Worm (Caenorhabditis elegans): ENCODE measurements around the gene idpp-4.

idpp-4 gene

ce11 chrII:10288926-10289325 lies 32.3 kb upstream of the idpp-4 start:
- TF ChIP-seq nhr-71 (tag; optimal IDR thresholded peaks at IDR 0.05) (peak; percentile 53), blmp-1 (tag; optimal IDR thresholded peaks at IDR 0.05) (peak; percentile 91), unc-130 (tag; optimal IDR thresholded peaks at IDR 0.05) (peak; percentile 45), rnt-1 (tag; optimal IDR thresholded peaks at IDR 0.05) (peak; percentile 44), lsy-2 (tag; optimal IDR thresholded peaks at IDR 0.05) (peak in 1 of 2 experiments; percentile 1), ceh-8 (GFP tag; optimal IDR thresholded peaks at IDR 0.05) (no peak), elt-3 (tag; optimal IDR thresholded peaks at IDR 0.05) (peak in 1 of 6 experiments; percentile 29), lin-14 (GFP tag; optimal IDR thresholded peaks at IDR 0.05) (peak; percentile 67), nhr-77 (tag; optimal IDR thresholded peaks at IDR 0.05) (no peak), snpc-4 (tag; optimal IDR thresholded peaks at IDR 0.05) (no peak), snu-23 (GFP tag; optimal IDR thresholded peaks at IDR 0.05) (peak; percentile 29), nhr-20 (tag; optimal IDR thresholded peaks at IDR 0.05) (peak; percentile 2)

- no peak for TF ChIP-seq unc-130 (tag; optimal IDR thresholded peaks at IDR 0.05)
- no peak for TF ChIP-seq fos-1 (tag; optimal IDR thresholded peaks at IDR 0.05)
- peak; percentile 77 for TF ChIP-seq nhr-20 (tag; optimal IDR thresholded peaks at IDR 0.05)
- TF ChIP-seq pag-3 (tag; optimal IDR thresholded peaks at IDR 0.05; ENCODE audit: borderline replicate concordance, insufficient read depth), result no peak
- TF ChIP-seq unc-62 (GFP tag; optimal IDR thresholded peaks at IDR 0.05), result no peak
- TF ChIP-seq efl-1 (optimal IDR thresholded peaks at IDR 0.05), result no peak
- no peak for TF ChIP-seq efl-1 (GFP tag; optimal IDR thresholded peaks at IDR 0.05 in 1 of 2)
- TF ChIP-seq vab-15 (tag; optimal IDR thresholded peaks at IDR 0.05), result peak; percentile 23
- TF ChIP-seq nhr-71 (tag; optimal IDR thresholded peaks at IDR 0.05), result peak; percentile 71
- TF ChIP-seq snu-23 (GFP tag; optimal IDR thresholded peaks at IDR 0.05), result peak; percentile 51
- TF ChIP-seq rnt-1 (tag; optimal IDR thresholded peaks at IDR 0.05), result no peak
- peak; percentile 57 for TF ChIP-seq blmp-1 (tag; optimal IDR thresholded peaks at IDR 0.05)
- TF ChIP-seq ceh-63 (GFP tag; optimal IDR thresholded peaks at IDR 0.05), result no peak
- TF ChIP-seq C16A3.4 (tag; optimal IDR thresholded peaks at IDR 0.05), result no peak
- TF ChIP-seq nhr-19 (GFP tag; conservative IDR thresholded peaks at IDR 0.05), result peak; percentile 32; the same call in 1 of the 2 replicates
- no peak for TF ChIP-seq fkh-4 (tag; optimal IDR thresholded peaks at IDR 0.05; ENCODE audit: borderline replicate concordance)
- no peak for TF ChIP-seq ztf-11 (tag; optimal IDR thresholded peaks at IDR 0.05)
- no peak for TF ChIP-seq irx-1 (tag; optimal IDR thresholded peaks at IDR 0.05)
- no peak for TF ChIP-seq zip-4 (GFP tag; optimal IDR thresholded peaks at IDR 0.05)
- TF ChIP-seq nhr-28 (tag; optimal IDR thresholded peaks at IDR 0.05), result no peak
- no peak for TF ChIP-seq nhr-77 (tag; optimal IDR thresholded peaks at IDR 0.05)
- peak; percentile 37 for TF ChIP-seq tbx-2 (tag; optimal IDR thresholded peaks at IDR 0.05)
- no peak for TF ChIP-seq nhr-237 (tag; optimal IDR thresholded peaks at IDR 0.05)
- no peak for TF ChIP-seq ceh-8 (GFP tag; optimal IDR thresholded peaks at IDR 0.05)
- TF ChIP-seq lsy-2 (tag; optimal IDR thresholded peaks at IDR 0.05), result peak in 1 of 2 experiments; percentile 43
- no peak for TF ChIP-seq mab-9 (GFP tag; IDR thresholded peaks at IDR 0.05)
- TF ChIP-seq skn-1 (tag; optimal IDR thresholded peaks at IDR 0.05), result no peak
- no peak for TF ChIP-seq nhr-84 (tag; optimal IDR thresholded peaks at IDR 0.05)
- peak in 1 of 2 experiments; percentile 48 for TF ChIP-seq mdl-1 (tag; optimal IDR thresholded peaks at IDR 0.05)
- no peak for TF ChIP-seq ztf-4 (tag; optimal IDR thresholded peaks at IDR 0.05)
- TF ChIP-seq efl-3 (GFP tag; optimal IDR thresholded peaks at IDR 0.05), result no peak
- TF ChIP-seq sox-4 (tag; optimal IDR thresholded peaks at IDR 0.05), result no peak
- peak in 1 of 2 experiments; percentile 66 for TF ChIP-seq lin-35 (GFP tag; optimal IDR thresholded peaks at IDR 0.05)
- no peak for TF ChIP-seq egl-13 (tag; optimal IDR thresholded peaks at IDR 0.05)
- no peak for TF ChIP-seq hpl-2 (GFP tag; optimal IDR thresholded peaks at IDR 0.05)
- no peak for TF ChIP-seq Y116A8C.19 (tag; optimal IDR thresholded peaks at IDR 0.05; ENCODE audit: borderline replicate concordance)
- no peak for TF ChIP-seq C04F5.9 (tag; optimal IDR thresholded peaks at IDR 0.05)
- TF ChIP-seq unc-30 (tag; optimal IDR thresholded peaks at IDR 0.05), result no peak
- peak in 1 of 3 experiments; percentile 17 for TF ChIP-seq dpl-1 (GFP tag; optimal IDR thresholded peaks at IDR 0.05)
- no peak for TF ChIP-seq jun-1 (tag; optimal IDR thresholded peaks at IDR 0.05)
- TF ChIP-seq aly-2 (tag; optimal IDR thresholded peaks at IDR 0.05), result no peak
- no peak for TF ChIP-seq sup-37 (GFP tag; optimal IDR thresholded peaks at IDR 0.05)
- TF ChIP-seq grh-1 (GFP tag; IDR thresholded peaks at IDR 0.05), result no peak
- no peak for TF ChIP-seq xbp-1 (tag; optimal IDR thresholded peaks at IDR 0.05)
- no peak for TF ChIP-seq mef-2 (tag; optimal IDR thresholded peaks at IDR 0.05)
- TF ChIP-seq dsc-1 (tag; optimal IDR thresholded peaks at IDR 0.05), result no peak
- no peak for TF ChIP-seq snpc-4 (tag; optimal IDR thresholded peaks at IDR 0.05)
Observed at ce11 chrII:10294262-10294661, 27.0 kb upstream of the idpp-4 start.

All from whole organism, L1 larva.